Worm (Caenorhabditis elegans): ENCODE results near the gene toca-1.

DNA sequence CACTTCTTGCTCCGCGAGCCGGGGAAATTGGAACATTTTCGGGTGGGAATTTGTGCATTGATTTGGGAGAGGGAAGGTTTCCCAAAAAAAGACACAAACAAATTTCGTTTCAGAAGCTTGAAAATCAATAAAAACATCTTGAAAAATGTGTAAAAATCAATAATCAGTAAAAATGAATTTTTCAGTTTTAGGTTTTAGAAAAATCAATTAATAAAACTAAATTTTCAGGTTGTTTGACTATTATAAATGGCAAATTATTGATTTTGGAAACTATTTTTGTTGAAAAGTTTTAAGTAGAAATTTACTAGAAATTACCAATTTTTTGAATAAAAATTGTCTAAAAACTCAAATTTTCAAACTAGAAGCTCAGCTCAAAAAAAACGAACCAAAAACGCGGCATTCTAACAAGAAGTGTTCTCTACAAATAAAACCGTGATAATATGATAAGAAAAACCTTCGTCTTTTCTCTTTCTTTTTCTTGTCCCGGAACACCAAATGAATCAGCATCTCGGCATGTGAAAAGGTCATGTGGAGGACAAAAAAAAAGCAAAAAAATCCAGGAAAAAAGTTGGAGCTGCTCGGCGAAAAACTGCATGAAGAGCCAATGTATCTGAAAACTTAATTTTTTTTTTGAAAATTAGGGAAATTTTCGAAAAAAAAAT is 4.4 kb upstream of the toca-1 start:
- TF ChIP-seq nhr-11 (tag; optimal IDR thresholded peaks at IDR 0.05), result no peak
- TF ChIP-seq ztf-11 (tag; optimal IDR thresholded peaks at IDR 0.05), result no peak
- TF ChIP-seq fkh-10 (GFP tag; optimal IDR thresholded peaks at IDR 0.05), result no peak
- no peak for TF ChIP-seq lin-15B (tag; optimal IDR thresholded peaks at IDR 0.05)
- no peak for TF ChIP-seq fos-1 (tag; optimal IDR thresholded peaks at IDR 0.05)
- TF ChIP-seq elt-1 (tag; optimal IDR thresholded peaks at IDR 0.05), result no peak
- no peak for TF ChIP-seq ama-1 (optimal IDR thresholded peaks at IDR 0.05)
- TF ChIP-seq nhr-76 (tag; optimal IDR thresholded peaks at IDR 0.05), result no peak

Measured in whole organism, L3 larva.